Worm (Caenorhabditis elegans): Measurements from ENCODE around the gene rsp-4.

The rsp-4 gene

DNA sequence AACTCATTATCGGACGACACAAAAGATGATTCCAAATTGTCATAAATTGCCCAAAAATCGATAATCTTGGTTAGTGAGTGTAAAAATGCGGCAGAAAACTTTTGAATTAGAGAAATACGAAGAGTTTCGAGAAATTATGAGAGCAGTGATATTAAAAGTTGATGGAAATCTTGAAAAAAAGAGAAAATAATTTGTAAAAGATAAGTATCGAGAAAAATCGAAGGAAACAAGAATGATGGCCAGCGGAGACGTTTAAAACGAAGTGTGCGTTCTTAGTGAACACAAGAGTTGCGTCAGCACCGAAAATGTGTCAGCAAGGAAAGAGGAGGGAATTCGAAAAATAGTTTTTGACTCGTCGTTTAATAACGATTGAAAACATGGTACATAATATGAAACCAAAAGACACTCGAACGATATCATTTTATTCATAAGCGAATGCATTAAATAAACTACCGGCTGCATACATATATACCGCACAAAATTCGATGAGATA lies 1.2 kb upstream of the rsp-4 start, which contains the start of gene ndx-6:
Gene ndx-6 (minus strand): TSS at position 51 of the 493 bp plus-strand sequence.
- no peak for TF ChIP-seq sea-1 (GFP tag; conservative IDR thresholded peaks at IDR 0.05)
- TF ChIP-seq ets-7 (tag; optimal IDR thresholded peaks at IDR 0.05) = peak; percentile 20
- TF ChIP-seq hmg-4 (GFP tag; optimal IDR thresholded peaks at IDR 0.05) = no peak
- peak; percentile 30 for TF ChIP-seq ceh-36 (tag; optimal IDR thresholded peaks at IDR 0.05)
- no peak for TF ChIP-seq B0310.2 (tag; optimal IDR thresholded peaks at IDR 0.05)
- TF ChIP-seq aly-1 (tag; optimal IDR thresholded peaks at IDR 0.05) = no peak
- TF ChIP-seq tbx-11 (GFP tag; IDR thresholded peaks at IDR 0.05) = no peak
- no peak for TF ChIP-seq ama-1 (optimal IDR thresholded peaks at IDR 0.05)
- TF ChIP-seq hmbx-1 (tag; optimal IDR thresholded peaks at IDR 0.05) = peak; percentile 7
- TF ChIP-seq tbx-37 (GFP tag; conservative IDR thresholded peaks at IDR 0.05) = peak; percentile 45; the same call in 1 of the 2 replicates
- no peak for TF ChIP-seq ceh-13 (GFP tag; optimal IDR thresholded peaks at IDR 0.05)
- TF ChIP-seq pes-1 (GFP tag; IDR thresholded peaks at IDR 0.05) = peak; percentile 66
- no peak for TF ChIP-seq flt-1 (GFP tag; IDR thresholded peaks at IDR 0.05)
- TF ChIP-seq hnd-1 (tag; optimal IDR thresholded peaks at IDR 0.05) = no peak
- no peak for TF ChIP-seq tra-4 (tag; optimal IDR thresholded peaks at IDR 0.05)
- TF ChIP-seq scrt-1 (GFP tag; IDR thresholded peaks at IDR 0.05) = no peak
- peak; percentile 56 for TF ChIP-seq F13C5.2 (tag; optimal IDR thresholded peaks at IDR 0.05)

DNA sequence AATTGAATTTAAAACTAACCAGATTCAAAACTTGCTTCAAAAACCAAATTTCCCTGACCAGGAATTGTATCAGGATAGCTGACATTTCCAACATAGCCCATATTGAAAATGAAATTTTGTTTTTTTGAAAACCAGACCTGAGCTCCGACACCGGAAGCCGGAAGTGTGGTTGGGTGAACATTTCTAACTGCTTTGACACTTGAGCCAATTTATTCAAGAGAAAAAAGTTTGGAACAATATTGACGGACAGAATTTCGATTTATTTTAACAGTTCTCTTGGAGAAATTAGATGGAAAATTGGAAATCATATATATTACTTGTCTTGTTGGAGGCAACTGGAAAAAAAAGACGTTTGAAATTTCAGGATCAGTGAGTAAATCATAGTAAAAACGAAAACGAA lies 1.4 kb downstream of the rsp-4 start, which contains the start of gene ccpp-6:
Gene ccpp-6 (minus strand): TSS at position 101 of the 400 bp plus-strand sequence.
- TF ChIP-seq tra-4 (tag; optimal IDR thresholded peaks at IDR 0.05) = no peak
- no peak for TF ChIP-seq ets-7 (tag; optimal IDR thresholded peaks at IDR 0.05)
- no peak for TF ChIP-seq scrt-1 (GFP tag; IDR thresholded peaks at IDR 0.05)
- no peak for TF ChIP-seq tbx-37 (GFP tag; conservative IDR thresholded peaks at IDR 0.05)
- no peak for TF ChIP-seq hmbx-1 (tag; optimal IDR thresholded peaks at IDR 0.05)
- no peak for TF ChIP-seq ceh-13 (GFP tag; optimal IDR thresholded peaks at IDR 0.05)
- no peak for TF ChIP-seq ceh-36 (tag; optimal IDR thresholded peaks at IDR 0.05)
- no peak for TF ChIP-seq ama-1 (optimal IDR thresholded peaks at IDR 0.05)
- no peak for TF ChIP-seq B0310.2 (tag; optimal IDR thresholded peaks at IDR 0.05)
- no peak for TF ChIP-seq aly-1 (tag; optimal IDR thresholded peaks at IDR 0.05)
- no peak for TF ChIP-seq F13C5.2 (tag; optimal IDR thresholded peaks at IDR 0.05)
- TF ChIP-seq sea-1 (GFP tag; conservative IDR thresholded peaks at IDR 0.05) = no peak
- TF ChIP-seq pes-1 (GFP tag; IDR thresholded peaks at IDR 0.05) = no peak
- no peak for TF ChIP-seq hmg-4 (GFP tag; optimal IDR thresholded peaks at IDR 0.05)
- no peak for TF ChIP-seq flt-1 (GFP tag; IDR thresholded peaks at IDR 0.05)
- no peak for TF ChIP-seq tbx-11 (GFP tag; IDR thresholded peaks at IDR 0.05)
- TF ChIP-seq hnd-1 (tag; optimal IDR thresholded peaks at IDR 0.05) = no peak

- TF ChIP-seq hmg-4 (GFP tag; optimal IDR thresholded peaks at IDR 0.05) = no peak
- no peak for TF ChIP-seq tbx-11 (GFP tag; IDR thresholded peaks at IDR 0.05)
- TF ChIP-seq hmbx-1 (tag; optimal IDR thresholded peaks at IDR 0.05) = no peak
Observed at ce11 chrII:5384282-5384681, 4.4 kb downstream of the rsp-4 start.

DNA sequence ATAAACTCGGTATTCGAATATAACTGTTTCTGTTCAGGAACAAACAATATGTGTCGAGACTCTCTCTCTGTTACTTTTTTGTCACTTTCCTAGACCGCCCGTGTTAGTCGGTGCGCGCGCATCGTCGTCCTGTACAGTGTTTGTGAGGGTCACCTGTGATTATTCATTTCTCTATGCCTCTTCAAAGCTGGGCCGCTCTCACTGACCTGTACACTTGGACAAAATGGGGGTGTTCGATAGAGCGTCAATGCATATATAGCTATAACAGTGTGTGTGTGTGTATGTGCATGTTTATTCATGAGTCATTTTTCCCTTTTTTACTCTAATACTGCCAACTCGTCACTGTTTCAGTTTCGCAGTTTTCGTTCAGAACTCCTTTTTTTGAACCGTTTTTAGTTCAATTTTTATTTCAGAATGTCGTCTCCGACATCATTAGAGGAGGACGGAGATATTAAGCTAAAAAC lies 9.0 kb downstream of the rsp-4 start, which contains the start of gene pkc-3:
Gene pkc-3 (plus strand): TSS at position 414 of the 464 bp plus-strand sequence.
- TF ChIP-seq hmg-4 (GFP tag; optimal IDR thresholded peaks at IDR 0.05) (peak; percentile 41), hnd-1 (tag; optimal IDR thresholded peaks at IDR 0.05) (no peak)

DNA sequence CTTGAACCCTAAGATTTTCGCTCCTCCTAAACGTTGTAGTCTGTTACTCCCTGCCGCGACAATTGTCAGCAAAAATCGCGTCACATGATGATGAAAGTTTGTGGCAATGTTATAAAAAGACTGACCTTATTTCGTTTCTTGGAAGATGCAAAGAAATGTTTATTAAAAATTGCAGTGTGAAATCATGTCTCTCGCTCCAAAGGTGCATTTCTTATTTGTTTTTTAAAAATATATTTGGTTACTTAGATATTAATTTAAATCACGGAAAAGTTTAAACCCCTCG lies 10.5 kb downstream of the rsp-4 start:
- TF ChIP-seq hmbx-1 (tag; optimal IDR thresholded peaks at IDR 0.05) (no peak), ama-1 (optimal IDR thresholded peaks at IDR 0.05) (no peak), scrt-1 (GFP tag; IDR thresholded peaks at IDR 0.05) (no peak), ets-7 (tag; optimal IDR thresholded peaks at IDR 0.05) (no peak), flt-1 (GFP tag; IDR thresholded peaks at IDR 0.05) (no peak), tbx-37 (GFP tag; conservative IDR thresholded peaks at IDR 0.05) (no peak), hnd-1 (tag; optimal IDR thresholded peaks at IDR 0.05) (no peak), pes-1 (GFP tag; IDR thresholded peaks at IDR 0.05) (no peak)

ce11 chrII:5377467-5378238 lies 11.0 kb downstream of the rsp-4 start, which contains the start of gene prdx-2:
Gene prdx-2, plus strand, starts transcription at chrII:5378195.
- no peak for TF ChIP-seq flt-1 (GFP tag; IDR thresholded peaks at IDR 0.05)
- TF ChIP-seq hmbx-1 (tag; optimal IDR thresholded peaks at IDR 0.05) = no peak
- TF ChIP-seq F13C5.2 (tag; optimal IDR thresholded peaks at IDR 0.05) = no peak
- no peak for TF ChIP-seq tbx-37 (GFP tag; conservative IDR thresholded peaks at IDR 0.05)
- no peak for TF ChIP-seq ets-7 (tag; optimal IDR thresholded peaks at IDR 0.05)
- no peak for TF ChIP-seq ama-1 (optimal IDR thresholded peaks at IDR 0.05)
- no peak for TF ChIP-seq aly-1 (tag; optimal IDR thresholded peaks at IDR 0.05)
- no peak for TF ChIP-seq hnd-1 (tag; optimal IDR thresholded peaks at IDR 0.05)

ce11 chrII:5374967-5375366 lies 13.7 kb downstream of the rsp-4 start, which contains the start of gene algn-2:
Gene algn-2, plus strand, starts transcription at chrII:5375267.
- TF ChIP-seq B0310.2 (tag; optimal IDR thresholded peaks at IDR 0.05) (no peak), ets-7 (tag; optimal IDR thresholded peaks at IDR 0.05) (no peak), ceh-13 (GFP tag; optimal IDR thresholded peaks at IDR 0.05) (no peak), tbx-37 (GFP tag; conservative IDR thresholded peaks at IDR 0.05) (no peak)
